ENCODE assay signal across 1 fruit fly cellular context in genomic region chr2L:16647773-16648172, dm6.
TF ChIP-seq lines count a peak whose summit lies in the region.

No protein-coding gene starts in this region.

TF ChIP-seq in whole organism, embryonic, 481 proteins besides CTCF, POLR2A, EP300 and RAD21 (continued from another document and continues in another):
- peak; percentile 44 for TF ChIP-seq Blimp-1 (GFP tag; optimal IDR thresholded peaks at IDR 0.05; lab: Kevin White, UChicago)
- no peak for TF ChIP-seq pb (GFP tag; optimal IDR thresholded peaks at IDR 0.05; lab: Kevin White, UChicago)
- peak; percentile 61; the same call in 1 of the 2 replicates for TF ChIP-seq ranshi (GFP tag; IDR thresholded peaks at IDR 0.05; lab: Robert Waterston, UW)
- TF ChIP-seq fd96Cb (tag; optimal IDR thresholded peaks at IDR 0.05; lab: Kevin White, UChicago), result peak; percentile 16
- TF ChIP-seq gcm2 (GFP tag; optimal IDR thresholded peaks at IDR 0.05; lab: Kevin White, UChicago), result no peak
- TF ChIP-seq Pdp1 (GFP tag; optimal IDR thresholded peaks at IDR 0.05; lab: Kevin White, UChicago), result peak; percentile 2 to 11
- peak; percentile 24 for TF ChIP-seq Sox100B (GFP tag; optimal IDR thresholded peaks at IDR 0.05; lab: Kevin White, UChicago)
- peak; percentile 14 for TF ChIP-seq CG12769 (tag; optimal IDR thresholded peaks at IDR 0.05; lab: Kevin White, UChicago)
- peak; percentile 32 for TF ChIP-seq CG2712 (tag; optimal IDR thresholded peaks at IDR 0.05; lab: Kevin White, UChicago)
- no peak for TF ChIP-seq unc-4 (GFP tag; IDR thresholded peaks at IDR 0.05; lab: Robert Waterston, UW; ENCODE audit: partially characterized antibody)
- no peak for TF ChIP-seq h (optimal IDR thresholded peaks at IDR 0.05; lab: Kevin White, UChicago)
- no peak for TF ChIP-seq Gug (GFP tag; IDR thresholded peaks at IDR 0.05; lab: Robert Waterston, UW)
- TF ChIP-seq onecut (GFP tag; IDR thresholded peaks at IDR 0.05; lab: Robert Waterston, UW), result peak; percentile 50
- peak; percentile 36 for TF ChIP-seq Nf-YC (tag; optimal IDR thresholded peaks at IDR 0.05; lab: Kevin White, UChicago)
- TF ChIP-seq CG8281 (tag; optimal IDR thresholded peaks at IDR 0.05; lab: Kevin White, UChicago), result peak; percentile 25
- peak; percentile 51 for TF ChIP-seq phol (tag; optimal IDR thresholded peaks at IDR 0.05; lab: Kevin White, UChicago)
- peak; percentile 41; the same call in 1 of the 2 replicates for TF ChIP-seq sisA (GFP tag; IDR thresholded peaks at IDR 0.05; lab: Robert Waterston, UW)
- peak; percentile 73 for TF ChIP-seq dmrt99B (tag; optimal IDR thresholded peaks at IDR 0.05; lab: Kevin White, UChicago)
- TF ChIP-seq sd (tag; optimal IDR thresholded peaks at IDR 0.05; lab: Kevin White, UChicago), result peak; percentile 46
- TF ChIP-seq chn (GFP tag; optimal IDR thresholded peaks at IDR 0.05; lab: Kevin White, UChicago), result no peak
- TF ChIP-seq Optix (GFP tag; IDR thresholded peaks at IDR 0.05; lab: Robert Waterston, UW), result no peak
- TF ChIP-seq Ptx1 (GFP tag; IDR thresholded peaks at IDR 0.05; lab: Robert Waterston, UW), result peak; percentile 56; the same call in 1 of the 2 replicates
- TF ChIP-seq Mrtf (GFP tag; IDR thresholded peaks at IDR 0.05; lab: Robert Waterston, UW), result no peak
- TF ChIP-seq eve (GFP tag; optimal IDR thresholded peaks at IDR 0.05; lab: Kevin White, UChicago), result peak in 1 of 2 experiments; percentile 70
- no peak for TF ChIP-seq Awh (GFP tag; IDR thresholded peaks at IDR 0.05; lab: Robert Waterston, UW)
- TF ChIP-seq hbn (GFP tag; IDR thresholded peaks at IDR 0.05; lab: Robert Waterston, UW; ENCODE audit: partially characterized antibody), result no peak
- no peak for TF ChIP-seq HLH54F (GFP tag; optimal IDR thresholded peaks at IDR 0.05; lab: Kevin White, UChicago)
- TF ChIP-seq CG17359 (tag; optimal IDR thresholded peaks at IDR 0.05; lab: Kevin White, UChicago), result peak; percentile 59
- no peak for TF ChIP-seq Doc2 (GFP tag; IDR thresholded peaks at IDR 0.05; lab: Robert Waterston, UW)
- TF ChIP-seq D19B (GFP tag; optimal IDR thresholded peaks at IDR 0.05; lab: Kevin White, UChicago), result peak; percentile 6
- TF ChIP-seq CHES-1-like (GFP tag; optimal IDR thresholded peaks at IDR 0.05; lab: Kevin White, UChicago), result no peak
- TF ChIP-seq E2f2 (GFP tag; IDR thresholded peaks at IDR 0.05; lab: Robert Waterston, UW), result peak; percentile 16; the same call in 1 of the 2 replicates
- TF ChIP-seq CG18764 (GFP tag; optimal IDR thresholded peaks at IDR 0.05; lab: Kevin White, UChicago), result no peak
- no peak for TF ChIP-seq prd (optimal IDR thresholded peaks at IDR 0.05; lab: Kevin White, UChicago)
- TF ChIP-seq prd (GFP tag; IDR thresholded peaks at IDR 0.05; lab: Robert Waterston, UW), result peak; percentile 52; the same call in 2 of the 3 replicates
- TF ChIP-seq mld (GFP tag; IDR thresholded peaks at IDR 0.05; lab: Robert Waterston, UW; ENCODE audit: partially characterized antibody), result no peak
- TF ChIP-seq E2f1 (GFP tag; IDR thresholded peaks at IDR 0.05; lab: Robert Waterston, UW), result 0 out of 2 replicates have a peak, but pooled peaks have one; percentile 44
- TF ChIP-seq Antp (GFP tag; optimal IDR thresholded peaks at IDR 0.05; lab: Kevin White, UChicago), result no peak
- no peak for TF ChIP-seq Six4 (GFP tag; optimal IDR thresholded peaks at IDR 0.05; lab: Kevin White, UChicago)
- TF ChIP-seq HLH3B (GFP tag; IDR thresholded peaks at IDR 0.05; lab: Robert Waterston, UW), result 0 out of 2 replicates have a peak, but pooled peaks have one; percentile 28
- TF ChIP-seq CG10654 (GFP tag; optimal IDR thresholded peaks at IDR 0.05; lab: Kevin White, UChicago), result peak; percentile 26
- no peak for TF ChIP-seq da (GFP tag; optimal IDR thresholded peaks at IDR 0.05; lab: Kevin White, UChicago)
- TF ChIP-seq CG10321 (GFP tag; IDR thresholded peaks at IDR 0.05; lab: Robert Waterston, UW), result no peak
- TF ChIP-seq Hand (GFP tag; optimal IDR thresholded peaks at IDR 0.05; lab: Kevin White, UChicago), result peak; percentile 63
- no peak for TF ChIP-seq Mes4 (GFP tag; optimal IDR thresholded peaks at IDR 0.05; lab: Kevin White, UChicago)
- no peak for TF ChIP-seq CG18011 (GFP tag; optimal IDR thresholded peaks at IDR 0.05; lab: Kevin White, UChicago)
- peak; percentile 3 for TF ChIP-seq nerfin-1 (tag; optimal IDR thresholded peaks at IDR 0.05; lab: Kevin White, UChicago)
- peak; percentile 58; the same call in 1 of the 2 replicates for TF ChIP-seq CG6689 (GFP tag; IDR thresholded peaks at IDR 0.05; lab: Robert Waterston, UW)
- no peak for TF ChIP-seq Poxn (GFP tag; IDR thresholded peaks at IDR 0.05; lab: Robert Waterston, UW)
- TF ChIP-seq usp (GFP tag; optimal IDR thresholded peaks at IDR 0.05; lab: Kevin White, UChicago), result no peak
- TF ChIP-seq CkIIα-i1 (GFP tag; IDR thresholded peaks at IDR 0.05; lab: Robert Waterston, UW), result no peak
- TF ChIP-seq caup (GFP tag; optimal IDR thresholded peaks at IDR 0.05; lab: Kevin White, UChicago; ENCODE audit: severe bottlenecking), result peak; percentile 65
- TF ChIP-seq Lhr (GFP tag; optimal IDR thresholded peaks at IDR 0.05; lab: Kevin White, UChicago), result no peak
- no peak for TF ChIP-seq CG8765 (GFP tag; IDR thresholded peaks at IDR 0.05; lab: Robert Waterston, UW)
- no peak for TF ChIP-seq tll (GFP tag; optimal IDR thresholded peaks at IDR 0.05; lab: Kevin White, UChicago)
- TF ChIP-seq CG31365 (tag; optimal IDR thresholded peaks at IDR 0.05; lab: Kevin White, UChicago), result no peak
- TF ChIP-seq CG6254 (GFP tag; optimal IDR thresholded peaks at IDR 0.05; lab: Kevin White, UChicago), result no peak
- no peak for TF ChIP-seq CG1792 (GFP tag; optimal IDR thresholded peaks at IDR 0.05; lab: Kevin White, UChicago)
- TF ChIP-seq mirr (GFP tag; optimal IDR thresholded peaks at IDR 0.05; lab: Kevin White, UChicago), result no peak
- peak; percentile 11 for TF ChIP-seq gcm (GFP tag; optimal IDR thresholded peaks at IDR 0.05; lab: Kevin White, UChicago)
- TF ChIP-seq row (GFP tag; IDR thresholded peaks at IDR 0.05; lab: Robert Waterston, UW), result peak; percentile 70
- no peak for TF ChIP-seq insv (GFP tag; optimal IDR thresholded peaks at IDR 0.05; lab: Kevin White, UChicago)
- no peak for TF ChIP-seq CG5180 (GFP tag; optimal IDR thresholded peaks at IDR 0.05; lab: Kevin White, UChicago)
- no peak for TF ChIP-seq ara (GFP tag; IDR thresholded peaks at IDR 0.05; lab: Robert Waterston, UW)
- TF ChIP-seq chm (GFP tag; IDR thresholded peaks at IDR 0.05; lab: Robert Waterston, UW), result no peak
- TF ChIP-seq lmd (GFP tag; IDR thresholded peaks at IDR 0.05; lab: Robert Waterston, UW), result peak; percentile 58
- peak; percentile 80 for TF ChIP-seq Med (GFP tag; lab: Kevin White, UChicago)
- peak; percentile 46 for TF ChIP-seq CG8924 (tag; optimal IDR thresholded peaks at IDR 0.05; lab: Kevin White, UChicago)
- TF ChIP-seq ems (GFP tag; optimal IDR thresholded peaks at IDR 0.05; lab: Kevin White, UChicago), result peak; percentile 27
- TF ChIP-seq dm (GFP tag; optimal IDR thresholded peaks at IDR 0.05; lab: Kevin White, UChicago), result no peak
- no peak for TF ChIP-seq Sin3A (optimal IDR thresholded peaks at IDR 0.05; lab: Kevin White, UChicago)
- TF ChIP-seq CG6813 (GFP tag; optimal IDR thresholded peaks at IDR 0.05; lab: Kevin White, UChicago), result peak; percentile 32
- TF ChIP-seq Atf3 (GFP tag; optimal IDR thresholded peaks at IDR 0.05; lab: Kevin White, UChicago), result no peak
- no peak for TF ChIP-seq CG10274 (GFP tag; optimal IDR thresholded peaks at IDR 0.05; lab: Kevin White, UChicago)
- no peak for TF ChIP-seq Dref (GFP tag; IDR thresholded peaks at IDR 0.05; lab: Robert Waterston, UW)
- TF ChIP-seq ash1 (GFP tag; optimal IDR thresholded peaks at IDR 0.05; lab: Kevin White, UChicago), result no peak
- no peak for TF ChIP-seq klu (GFP tag; IDR thresholded peaks at IDR 0.05; lab: Robert Waterston, UW)
- TF ChIP-seq YL-1 (GFP tag; optimal IDR thresholded peaks at IDR 0.05; lab: Kevin White, UChicago), result no peak
- no peak for TF ChIP-seq CG6175 (GFP tag; IDR thresholded peaks at IDR 0.05; lab: Robert Waterston, UW)
- TF ChIP-seq Chrac-16 (GFP tag; optimal IDR thresholded peaks at IDR 0.05; lab: Kevin White, UChicago), result peak; percentile 21
- peak; percentile 12 for TF ChIP-seq trem (tag; optimal IDR thresholded peaks at IDR 0.05; lab: Kevin White, UChicago)
- TF ChIP-seq dpn (GFP tag; optimal IDR thresholded peaks at IDR 0.05; lab: Kevin White, UChicago), result peak in 1 of 2 experiments; percentile 24
- TF ChIP-seq PHDP (tag; optimal IDR thresholded peaks at IDR 0.05; lab: Kevin White, UChicago), result peak; percentile 59
- TF ChIP-seq sima (GFP tag; optimal IDR thresholded peaks at IDR 0.05; lab: Kevin White, UChicago), result no peak
- TF ChIP-seq CG2678 (tag; optimal IDR thresholded peaks at IDR 0.05; lab: Kevin White, UChicago), result peak; percentile 75
- TF ChIP-seq CG2889 (GFP tag; IDR thresholded peaks at IDR 0.05; lab: Robert Waterston, UW), result no peak
- TF ChIP-seq ind (GFP tag; optimal IDR thresholded peaks at IDR 0.05; lab: Kevin White, UChicago), result peak; percentile 51
- no peak for TF ChIP-seq Spps (tag; optimal IDR thresholded peaks at IDR 0.05; lab: Kevin White, UChicago)
- TF ChIP-seq CG15696 (tag; optimal IDR thresholded peaks at IDR 0.05; lab: Kevin White, UChicago), result peak; percentile 11
- TF ChIP-seq Stat92E (GFP tag; optimal IDR thresholded peaks at IDR 0.05; lab: Kevin White, UChicago), result no peak
- peak; percentile 47 for TF ChIP-seq Xbp1 (GFP tag; optimal IDR thresholded peaks at IDR 0.05; lab: Kevin White, UChicago)
- TF ChIP-seq nau (GFP tag; optimal IDR thresholded peaks at IDR 0.05; lab: Kevin White, UChicago), result no peak
- peak; percentile 24 for TF ChIP-seq tin (GFP tag; optimal IDR thresholded peaks at IDR 0.05; lab: Kevin White, UChicago)
- TF ChIP-seq ab (GFP tag; optimal IDR thresholded peaks at IDR 0.05; lab: Kevin White, UChicago), result no peak
- TF ChIP-seq nerfin-2 (GFP tag; IDR thresholded peaks at IDR 0.05; lab: Robert Waterston, UW; ENCODE audit: partially characterized antibody), result no peak
- TF ChIP-seq bcd (GFP tag; optimal IDR thresholded peaks at IDR 0.05; lab: Kevin White, UChicago), result peak; percentile 21
- no peak for TF ChIP-seq CG4282 (GFP tag; optimal IDR thresholded peaks at IDR 0.05; lab: Kevin White, UChicago)
- peak; percentile 51 for TF ChIP-seq CG3847 (GFP tag; IDR thresholded peaks at IDR 0.05; lab: Robert Waterston, UW)
- peak; percentile 50 for TF ChIP-seq CG18619 (GFP tag; optimal IDR thresholded peaks at IDR 0.05; lab: Kevin White, UChicago)
- TF ChIP-seq dysf (GFP tag; IDR thresholded peaks at IDR 0.05; lab: Robert Waterston, UW), result peak; percentile 66; the same call in 2 of the 3 replicates
- peak; percentile 47 for TF ChIP-seq CG4424 (GFP tag; optimal IDR thresholded peaks at IDR 0.05; lab: Kevin White, UChicago)
- TF ChIP-seq CG1832 (GFP tag; optimal IDR thresholded peaks at IDR 0.05; lab: Kevin White, UChicago), result no peak
- no peak for TF ChIP-seq Neu2 (GFP tag; optimal IDR thresholded peaks at IDR 0.05; lab: Kevin White, UChicago; ENCODE audit: borderline replicate concordance)
- TF ChIP-seq CG30403 (GFP tag; optimal IDR thresholded peaks at IDR 0.05; lab: Kevin White, UChicago), result peak; percentile 61
- TF ChIP-seq TFAM (GFP tag; optimal IDR thresholded peaks at IDR 0.05; lab: Kevin White, UChicago), result no peak
- peak; percentile 71 for TF ChIP-seq CG11504 (tag; optimal IDR thresholded peaks at IDR 0.05; lab: Kevin White, UChicago)
- no peak for TF ChIP-seq B-H2 (GFP tag; optimal IDR thresholded peaks at IDR 0.05; lab: Kevin White, UChicago)
- TF ChIP-seq CG17186 (GFP tag; optimal IDR thresholded peaks at IDR 0.05; lab: Kevin White, UChicago), result no peak
- no peak for TF ChIP-seq CG3838 (GFP tag; optimal IDR thresholded peaks at IDR 0.05; lab: Kevin White, UChicago)
- peak; percentile 34 for TF ChIP-seq Hr3 (GFP tag; optimal IDR thresholded peaks at IDR 0.05; lab: Kevin White, UChicago)
- TF ChIP-seq cwo (GFP tag; optimal IDR thresholded peaks at IDR 0.05; lab: Kevin White, UChicago), result peak; percentile 86
- no peak for TF ChIP-seq Dll (GFP tag; IDR thresholded peaks at IDR 0.05; lab: Robert Waterston, UW; ENCODE audit: partially characterized antibody)
- no peak for TF ChIP-seq ftz-f1 (GFP tag; optimal IDR thresholded peaks at IDR 0.05; lab: Kevin White, UChicago)
- peak; percentile 71 for TF ChIP-seq CG31441 (GFP tag; IDR thresholded peaks at IDR 0.05; lab: Robert Waterston, UW)
- no peak for TF ChIP-seq CG11456 (GFP tag; IDR thresholded peaks at IDR 0.05; lab: Robert Waterston, UW)
- peak; percentile 38 for TF ChIP-seq ATbp (GFP tag; optimal IDR thresholded peaks at IDR 0.05; lab: Kevin White, UChicago)
- TF ChIP-seq grau (tag; optimal IDR thresholded peaks at IDR 0.05; lab: Kevin White, UChicago), result peak; percentile 66
- TF ChIP-seq dati (GFP tag; IDR thresholded peaks at IDR 0.05; lab: Robert Waterston, UW), result no peak
- no peak for TF ChIP-seq CG2129 (GFP tag; IDR thresholded peaks at IDR 0.05; lab: Robert Waterston, UW; ENCODE audit: partially characterized antibody)
- TF ChIP-seq CG6654 (GFP tag; optimal IDR thresholded peaks at IDR 0.05; lab: Kevin White, UChicago), result no peak
- peak; percentile 68 for TF ChIP-seq CG2120 (GFP tag; optimal IDR thresholded peaks at IDR 0.05; lab: Kevin White, UChicago)
- 0 out of 3 replicates have a peak, but pooled peaks have one; percentile 47 for TF ChIP-seq CG11695 (GFP tag; IDR thresholded peaks at IDR 0.05; lab: Robert Waterston, UW)
- no peak for TF ChIP-seq Scr (GFP tag; IDR thresholded peaks at IDR 0.05; lab: Robert Waterston, UW; ENCODE audit: partially characterized antibody)
- TF ChIP-seq CG1233 (GFP tag; optimal IDR thresholded peaks at IDR 0.05; lab: Kevin White, UChicago), result peak; percentile 12
- TF ChIP-seq ato (GFP tag; IDR thresholded peaks at IDR 0.05; lab: Robert Waterston, UW; ENCODE audit: partially characterized antibody), result no peak
- TF ChIP-seq CG4328 (GFP tag; optimal IDR thresholded peaks at IDR 0.05; lab: Kevin White, UChicago), result no peak
- TF ChIP-seq jumu (GFP tag; optimal IDR thresholded peaks at IDR 0.05; lab: Kevin White, UChicago), result no peak
- TF ChIP-seq psq (GFP tag; optimal IDR thresholded peaks at IDR 0.05; lab: Kevin White, UChicago), result no peak
- peak; percentile 87 for TF ChIP-seq CG18599 (GFP tag; optimal IDR thresholded peaks at IDR 0.05; lab: Kevin White, UChicago)
- TF ChIP-seq CG30431 (GFP tag; optimal IDR thresholded peaks at IDR 0.05; lab: Kevin White, UChicago), result peak; percentile 9
- no peak for TF ChIP-seq CG10543 (GFP tag; optimal IDR thresholded peaks at IDR 0.05; lab: Kevin White, UChicago)
- TF ChIP-seq Taf1 (GFP tag; IDR thresholded peaks at IDR 0.05; lab: Robert Waterston, UW), result 0 out of 2 replicates have a peak, but pooled peaks have one; percentile 18
- no peak for TF ChIP-seq CG33557 (GFP tag; optimal IDR thresholded peaks at IDR 0.05; lab: Kevin White, UChicago)
